Worm (Caenorhabditis elegans) whole organism, L4 larva: ENCODE measurements around the gene T10D4.11.
"Not testable (repeated sequence)": the region's sequence is repeated elsewhere in the genome, so short reads cannot be mapped to it uniquely, and the experiment has no call there.

Experiments used
- F37D6.2 ChIP-seq: sonication (generic microtip); optimal IDR thresholded peaks from 2 replicates; lab custom pipeline; 2016; ENCODE audit warnings: mild to moderate bottlenecking, missing genetic modification characterization, missing compliant biosample characterization
- F49E8.2 ChIP-seq: sonication (generic microtip); optimal IDR thresholded peaks from 2 replicates; lab custom pipeline; 2016; ENCODE audit warnings: missing compliant biosample characterization, mild to moderate bottlenecking, missing genetic modification characterization, borderline replicate concordance
- aha-1 ChIP-seq: fragments of 150-350 bp; peaks from one replicate; lab custom pipeline; 2014; ENCODE audit warnings: missing biosample characterization, missing genetic modification characterization
- ceh-28 ChIP-seq: fragments of 150-350 bp; optimal IDR thresholded peaks from 2 replicates; lab custom pipeline; 2014; ENCODE audit warnings: missing biosample characterization, missing genetic modification reagents, missing genetic modification characterization
- ceh-32 ChIP-seq: sonication (generic microtip); optimal IDR thresholded peaks from 2 replicates; lab custom pipeline; 2016; ENCODE audit warnings: mild to moderate bottlenecking, missing genetic modification characterization, missing compliant biosample characterization; ENCODE audit not compliant: poor library complexity
- ces-1 ChIP-seq: fragments of 150-350 bp; sonication (generic microtip); optimal IDR thresholded peaks from 4 replicates; lab custom pipeline; 2014; ENCODE audit warnings: missing biosample characterization, missing genetic modification reagents, missing genetic modification characterization
- cey-2 ChIP-seq: sonication (generic microtip); optimal IDR thresholded peaks from 3 replicates; lab custom pipeline; 2017; ENCODE audit warnings: missing genetic modification characterization, mild to moderate bottlenecking, missing compliant biosample characterization, antibody characterized with exemption, borderline replicate concordance; ENCODE audit not compliant: insufficient read depth
- daf-16 ChIP-seq, 3 experiments: sonication (generic microtip); optimal IDR thresholded peaks; 2 replicates each; lab custom pipeline; 2016 to 2017; ENCODE audit warnings: missing genetic modification characterization in 3 of 3, missing genetic modification reagents in 3 of 3, mild to moderate bottlenecking in 2 of 3, missing compliant biosample characterization in 2 of 3, missing biosample characterization in 1 of 3, moderate library complexity in 1 of 3
- dpl-1 ChIP-seq: fragments of 150-350 bp; optimal IDR thresholded peaks from 2 replicates; lab custom pipeline; 2014; ENCODE audit warnings: missing biosample characterization, missing genetic modification reagents, missing genetic modification characterization
- duxl-1 ChIP-seq: sonication (generic microtip); optimal IDR thresholded peaks from 2 replicates; lab custom pipeline; 2016; ENCODE audit warnings: mild to moderate bottlenecking, missing genetic modification characterization, moderate library complexity, missing compliant biosample characterization; ENCODE audit not compliant: poor library complexity
- fkh-10 ChIP-seq: fragments of 150-350 bp; optimal IDR thresholded peaks from 2 replicates; lab custom pipeline; 2014; ENCODE audit warnings: missing biosample characterization, missing genetic modification reagents, missing genetic modification characterization
- hlh-11 ChIP-seq: fragments of 200-800 bp; sonication (Bioruptor generic); optimal IDR thresholded peaks from 2 replicates; lab custom pipeline; 2018; ENCODE audit warnings: mild to moderate bottlenecking, missing genetic modification characterization, missing compliant biosample characterization
- lim-7 ChIP-seq: fragments of 200-800 bp; sonication (Bioruptor generic); IDR thresholded peaks from 2 replicates; pipeline ENCODE4 v1.3.6; 2022; ENCODE audit warnings: missing genetic modification characterization, missing compliant biosample characterization
- lir-3 ChIP-seq: sonication (generic microtip); optimal IDR thresholded peaks from 2 replicates; lab custom pipeline; 2016; ENCODE audit warnings: mild to moderate bottlenecking, missing genetic modification characterization, missing compliant biosample characterization
- lsy-2 ChIP-seq, 2 experiments: fragments of 150-350 bp in 1 of 2; sonication (generic microtip) in 1 of 2; optimal IDR thresholded peaks; 2 replicates each; lab custom pipeline; 2014 to 2017; ENCODE audit warnings: missing biosample characterization in 2 of 2, missing genetic modification characterization in 2 of 2
- mes-2 ChIP-seq: sonication (generic microtip); optimal IDR thresholded peaks from 2 replicates; lab custom pipeline; 2016; ENCODE audit warnings: missing genotype, mild to moderate bottlenecking, missing genetic modification characterization, missing compliant biosample characterization; ENCODE audit not compliant: poor library complexity, severe bottlenecking
- mxl-2 ChIP-seq: fragments of 200-800 bp; sonication (Bioruptor generic); conservative IDR thresholded peaks from 2 replicates; pipeline ENCODE4 v1.3.6; 2022; ENCODE audit warnings: missing genetic modification reagents, missing genetic modification characterization, missing compliant biosample characterization
- mxl-3 ChIP-seq: fragments of 200-800 bp; sonication (Bioruptor generic); optimal IDR thresholded peaks from 2 replicates; lab custom pipeline; 2018; ENCODE audit warnings: mild to moderate bottlenecking, missing genetic modification characterization, missing compliant biosample characterization
- nhr-11 ChIP-seq: fragments of 150-350 bp; optimal IDR thresholded peaks from 2 replicates; lab custom pipeline; 2014; ENCODE audit warnings: missing biosample characterization, missing genetic modification characterization
- nhr-111 ChIP-seq: fragments of 200-800 bp; sonication (Bioruptor generic); optimal IDR thresholded peaks from 2 replicates; lab custom pipeline; 2018; ENCODE audit warnings: mild to moderate bottlenecking, missing genetic modification characterization, missing compliant biosample characterization
- nhr-237 ChIP-seq: sonication (generic microtip); optimal IDR thresholded peaks from 2 replicates; lab custom pipeline; 2017; ENCODE audit warnings: missing biosample characterization, missing genetic modification characterization
- nhr-28 ChIP-seq: fragments of 150-350 bp; optimal IDR thresholded peaks from 2 replicates; lab custom pipeline; 2014; ENCODE audit warnings: missing biosample characterization, missing genetic modification characterization
- nhr-6 ChIP-seq: fragments of 150-350 bp; optimal IDR thresholded peaks from 2 replicates; lab custom pipeline; 2014; ENCODE audit warnings: missing biosample characterization, missing genetic modification characterization
- pha-4 ChIP-seq, 2 experiments: fragments of 150-350 bp in 1 of 2; fragments of 200-800 bp in 1 of 2; sonication (Bioruptor generic) in 1 of 2; IDR thresholded peaks in 1 of 2; optimal IDR thresholded peaks in 1 of 2; 2 replicates each; pipeline versions ENCODE4 v1.3.6 to Lab custom; 2014 to 2022; ENCODE audit warnings: missing genetic modification characterization in 2 of 2, missing genetic modification reagents in 2 of 2, missing biosample characterization in 1 of 2, missing compliant biosample characterization in 1 of 2
- saeg-2 ChIP-seq: fragments of 200-800 bp; sonication (Bioruptor generic); IDR thresholded peaks from 2 replicates; pipeline ENCODE4 v1.3.6; 2022; ENCODE audit warnings: missing genetic modification reagents, missing genetic modification characterization, missing compliant biosample characterization
- tra-1 ChIP-seq: fragments of 200-800 bp; sonication (Bioruptor generic); IDR thresholded peaks from 2 replicates; pipeline ENCODE4 v1.3.6; 2022; ENCODE audit warnings: missing genetic modification reagents, missing genetic modification characterization, missing compliant biosample characterization
- unc-39 ChIP-seq: sonication (generic microtip); optimal IDR thresholded peaks from 2 replicates; lab custom pipeline; 2017; ENCODE audit warnings: missing biosample characterization, missing genetic modification characterization
- unc-62 ChIP-seq, 3 experiments: fragments of 150-350 bp in 1 of 3; sonication (generic microtip); optimal IDR thresholded peaks in 2 of 3; peaks in 1 of 3; 1 replicate in 1 of 3; 2 replicates in 2 of 3; lab custom pipeline; 2014 to 2017; ENCODE audit warnings: missing biosample characterization in 3 of 3, missing genetic modification characterization in 3 of 3, missing genetic modification reagents in 3 of 3, missing genotype in 1 of 3
- zag-1 ChIP-seq: fragments of 150-350 bp; optimal IDR thresholded peaks from 2 replicates; lab custom pipeline; 2014; ENCODE audit warnings: missing biosample characterization, missing genetic modification characterization
- zfp-3 ChIP-seq: fragments of 200-800 bp; sonication (Bioruptor generic); conservative IDR thresholded peaks from 2 replicates; pipeline ENCODE4 v1.3.6; 2022; ENCODE audit warnings: missing genetic modification reagents, missing genetic modification characterization, missing compliant biosample characterization
- ztf-7 ChIP-seq: fragments of 150-350 bp; optimal IDR thresholded peaks from 2 replicates; lab custom pipeline; 2014; ENCODE audit warnings: missing biosample characterization, missing genetic modification characterization

Gene T10D4.11

DNA sequence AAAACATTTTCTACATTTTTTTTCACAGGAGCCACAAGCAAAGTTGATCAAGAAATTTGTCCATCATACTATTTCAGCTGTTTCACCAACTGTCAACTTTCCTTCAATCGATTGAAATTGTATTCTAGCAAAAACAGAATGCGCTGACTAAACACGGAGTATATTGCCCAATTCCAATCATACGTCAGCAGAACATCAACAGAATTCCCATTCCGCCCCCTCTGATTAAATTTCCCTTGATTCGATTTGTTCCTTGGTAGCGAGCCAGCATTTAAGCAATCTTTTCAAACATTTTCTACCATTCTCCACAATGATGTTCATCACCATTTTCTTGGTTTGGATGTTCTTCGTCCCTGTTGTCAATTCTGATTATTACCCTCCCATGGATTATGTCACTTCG lies 3.6 kb downstream of the T10D4.11 start, which contains the start of gene T10D4.15:
Gene T10D4.15, plus strand, starts transcription at position 301 of the 400 bp plus-strand sequence.
- peak in 1 of 2 experiments; percentile 45 for TF ChIP-seq unc-62 (GFP tag; optimal IDR thresholded peaks at IDR 0.05 in 1 of 2; lab: Kevin White, UChicago)
- no peak for TF ChIP-seq unc-62 (tag; optimal IDR thresholded peaks at IDR 0.05; lab: Kevin White, UChicago)
- no peak for TF ChIP-seq zag-1 (tag; lab: Kevin White, UChicago)

DNA sequence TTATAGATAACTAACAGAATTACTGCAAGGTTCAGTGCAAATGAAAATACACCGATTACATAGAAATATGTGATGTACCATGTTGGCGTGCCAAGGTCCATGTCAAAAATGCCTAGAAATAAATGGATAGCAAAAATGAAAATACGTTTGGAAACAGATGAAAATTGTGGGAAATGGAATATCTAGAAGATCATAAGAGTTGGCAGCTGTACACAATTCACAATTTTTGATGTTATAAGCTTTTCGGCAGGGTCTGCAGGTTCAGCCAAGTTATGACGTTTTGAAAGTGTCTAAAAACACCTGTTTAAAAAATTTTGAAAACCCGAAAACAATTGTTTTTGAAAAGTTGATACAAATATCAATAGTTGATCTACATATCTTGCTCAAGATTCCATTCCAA lies 4.9 kb downstream of the T10D4.11 start, which contains the start of gene sri-43:
Gene sri-43, minus strand, starts transcription at position 101 of the 400 bp plus-strand sequence.
- TF ChIP-seq mxl-2 (GFP tag; lab: Robert Waterston, UW); mxl-3; aha-1 (tag; lab: Kevin White, UChicago): not testable (repeated sequence)

DNA sequence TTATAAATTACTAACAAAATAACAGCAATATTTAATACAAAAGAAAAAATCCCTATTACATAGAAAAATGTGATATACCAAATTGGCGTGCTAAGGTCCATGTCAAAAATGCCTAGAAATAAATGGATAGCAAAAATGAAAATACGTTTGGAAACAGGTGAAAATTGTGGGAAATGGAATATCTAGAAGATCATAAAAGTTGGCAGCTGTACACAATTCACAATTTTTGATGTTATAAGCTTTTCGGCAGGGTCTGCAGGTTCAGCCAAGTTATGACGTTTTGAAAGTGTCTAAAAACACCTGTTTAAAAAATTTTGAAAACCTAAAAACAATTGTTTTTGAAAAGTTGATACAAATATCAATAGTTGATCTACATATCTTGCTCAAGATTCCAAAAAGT lies 6.6 kb downstream of the T10D4.11 start, which contains the start of gene sri-42:
Gene sri-42, minus strand, starts transcription at position 101 of the 400 bp plus-strand sequence.
- TF ChIP-seq nhr-111; F37D6.2 (tag; lab: Kevin White, UChicago); pha-4 (GFP tag; IDR thresholded peaks at IDR 0.05; lab: Robert Waterston, UW); pha-4 (tag; optimal IDR thresholded peaks at IDR 0.05; lab: Kevin White, UChicago): not testable (repeated sequence)

DNA sequence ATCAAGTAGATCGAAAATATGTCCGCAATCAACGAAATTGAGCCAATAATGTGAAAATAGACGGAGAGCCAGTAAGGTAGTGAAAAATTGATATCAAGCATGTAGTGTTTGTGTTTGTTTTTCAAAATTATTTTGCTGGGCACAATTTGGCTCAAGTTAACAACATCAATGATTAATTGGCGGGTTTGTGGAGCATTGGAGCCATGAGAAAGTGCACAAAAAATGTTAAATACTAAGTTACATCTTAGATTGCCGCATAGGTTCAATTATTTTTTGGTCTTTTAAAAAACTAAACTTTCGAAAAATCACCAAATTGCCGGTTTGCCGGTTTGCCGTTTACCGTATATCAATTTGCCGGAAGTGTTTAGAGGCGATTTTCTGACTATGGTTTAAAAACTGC lies 11.6 kb downstream of the T10D4.11 start, which contains the start of gene sri-54:
Gene sri-54, minus strand, starts transcription at position 101 of the 400 bp plus-strand sequence.
- TF ChIP-seq ceh-28 (tag; lab: Kevin White, UChicago) = no peak
- TF ChIP-seq nhr-6 (tag; lab: Kevin White, UChicago) = no peak
- no peak for TF ChIP-seq tra-1
- no peak for TF ChIP-seq saeg-2
- no peak for TF ChIP-seq daf-16 (GFP tag; optimal IDR thresholded peaks at IDR 0.05; lab: Kevin White, UChicago)
- no peak for TF ChIP-seq daf-16 (tag; optimal IDR thresholded peaks at IDR 0.05; lab: Kevin White, UChicago)
- no peak for TF ChIP-seq ztf-7 (tag; lab: Kevin White, UChicago)
- TF ChIP-seq ces-1 = no peak
- TF ChIP-seq fkh-10 = no peak
- no peak for TF ChIP-seq ceh-32 (tag; lab: Kevin White, UChicago)
- no peak for TF ChIP-seq lim-7
- no peak for TF ChIP-seq nhr-28 (tag; lab: Kevin White, UChicago)

DNA sequence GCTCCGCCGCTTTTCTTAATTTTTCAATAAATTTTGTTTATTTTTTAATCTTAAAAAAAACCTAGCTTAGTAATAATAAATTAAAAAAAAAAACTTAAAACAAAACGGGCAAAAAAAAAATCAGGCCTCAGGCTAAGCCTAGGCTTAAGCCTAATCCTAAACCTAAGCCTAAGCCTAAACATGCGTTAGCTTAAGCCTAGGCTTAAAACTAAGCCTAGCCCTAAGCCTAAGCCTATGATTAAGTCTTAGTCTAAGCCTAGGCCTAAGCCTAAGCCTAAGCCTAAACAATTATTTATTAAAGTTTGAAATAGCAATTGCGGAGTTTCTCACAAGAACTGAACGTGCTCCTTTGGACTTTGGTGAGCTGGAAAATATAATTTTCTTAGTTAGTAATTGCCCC lies 14.1 kb downstream of the T10D4.11 start:
- no peak for TF ChIP-seq duxl-1
- no peak for TF ChIP-seq F49E8.2 (tag; lab: Kevin White, UChicago)
- TF ChIP-seq daf-16 (GFP tag; optimal IDR thresholded peaks at IDR 0.05; lab: Kevin White, UChicago) = no peak
- TF ChIP-seq daf-16 (tag; optimal IDR thresholded peaks at IDR 0.05; lab: Kevin White, UChicago) = no peak
- no peak for TF ChIP-seq F37D6.2 (tag; lab: Kevin White, UChicago)
- TF ChIP-seq nhr-237 (tag; lab: Kevin White, UChicago) = no peak
- no peak for TF ChIP-seq lir-3
- TF ChIP-seq cey-2 (tag; lab: Kevin White, UChicago) = no peak
- no peak for TF ChIP-seq dpl-1 (GFP tag; lab: Kevin White, UChicago)
- no peak for TF ChIP-seq unc-39 (tag; lab: Kevin White, UChicago)
- no peak for TF ChIP-seq lsy-2 (tag; optimal IDR thresholded peaks at IDR 0.05; lab: Kevin White, UChicago)
- TF ChIP-seq zfp-3 (GFP tag; lab: Robert Waterston, UW) = no peak
- no peak for TF ChIP-seq nhr-111
- no peak for TF ChIP-seq nhr-11 (tag; lab: Kevin White, UChicago)

DNA sequence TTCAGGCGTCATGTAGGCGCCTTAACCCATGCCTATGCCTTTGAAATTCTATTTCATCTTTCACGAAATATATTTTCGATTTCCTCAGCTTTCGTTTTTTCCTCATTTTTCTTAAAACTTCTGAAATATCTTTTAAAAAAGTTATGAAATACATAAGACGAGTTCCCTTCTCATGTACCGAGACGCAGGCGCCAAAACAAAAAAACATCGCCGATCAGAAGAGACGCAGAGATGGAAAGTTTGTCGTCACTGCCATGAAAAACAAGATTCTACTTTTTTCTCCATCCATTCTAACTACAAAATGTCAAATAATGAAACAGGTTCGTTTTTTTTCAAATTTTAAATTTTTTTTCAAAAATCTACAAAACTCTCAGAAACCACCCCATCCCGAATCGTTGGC lies 20.4 kb downstream of the T10D4.11 start, which contains the start of gene chil-24:
Gene chil-24, plus strand, starts transcription at position 156 of the 400 bp plus-strand sequence.
- TF ChIP-seq nhr-28 (tag; lab: Kevin White, UChicago) = peak; percentile 61
- no peak for TF ChIP-seq nhr-111
- no peak for TF ChIP-seq daf-16 (GFP tag; optimal IDR thresholded peaks at IDR 0.05; lab: Kevin White, UChicago)
- peak; percentile 68 for TF ChIP-seq daf-16 (tag; optimal IDR thresholded peaks at IDR 0.05; lab: Kevin White, UChicago)
- TF ChIP-seq duxl-1 = peak; percentile 73
- TF ChIP-seq mes-2 (tag; lab: Kevin White, UChicago) = peak; percentile 24
- TF ChIP-seq hlh-11 (tag; lab: Kevin White, UChicago) = peak; percentile 24
